Fruit fly (Drosophila melanogaster) whole organism: ENCODE results near the gene CG33296.

Experiments
- CG8478 ChIP-seq: fragments of >200 bp; optimal IDR thresholded peaks from 2 replicates; lab custom pipeline; 2018; ENCODE audit warnings: inconsistent platforms
- Dll ChIP-seq: fragments of >200 bp; optimal IDR thresholded peaks from 2 replicates; lab custom pipeline; 2017
- EcR ChIP-seq, 2 experiments: fragments of >200 bp; optimal IDR thresholded peaks; 2 replicates each; lab custom pipeline; 2017; ENCODE audit warnings: missing biosample characterization in 2 of 2, missing genetic modification characterization in 2 of 2, missing genetic modification reagents in 2 of 2
- pan ChIP-seq: fragments of >200 bp; optimal IDR thresholded peaks from 2 replicates; lab custom pipeline; 2017
- psq ChIP-seq: fragments of >200 bp; optimal IDR thresholded peaks from 2 replicates; lab custom pipeline; 2017

- no peak for TF ChIP-seq pan (lab: Kevin White, UChicago)
- TF ChIP-seq CG8478 (lab: Kevin White, UChicago), result no peak
- TF ChIP-seq psq, result no peak
- no peak for TF ChIP-seq EcR (GFP tag; optimal IDR thresholded peaks at IDR 0.05; lab: Kevin White, UChicago)
- TF ChIP-seq Dll, result no peak
Observed at dm6 chr2L:7675028-7675749, 41.3 kb downstream of the CG33296 start, which contains the start of gene Slob.
